Fruit fly (Drosophila melanogaster) whole organism, embryonic: ENCODE results near the gene ppk17.

ENCODE experiments used
- ATbp ChIP-seq: fragments of 200-800 bp; sonication (Bioruptor generic); optimal IDR thresholded peaks from 2 replicates; lab custom pipeline; 2017; ENCODE audit warnings: missing biosample characterization, mild to moderate bottlenecking, missing genetic modification characterization, missing genetic modification reagents
- CG10267 ChIP-seq: fragments of 200-800 bp; sonication (Bioruptor generic); optimal IDR thresholded peaks from 2 replicates; lab custom pipeline; 2018; ENCODE audit warnings: missing biosample characterization, mild to moderate bottlenecking, missing genetic modification characterization, moderate library complexity
- CG12155 ChIP-seq: fragments of 200-800 bp; sonication (Bioruptor generic); optimal IDR thresholded peaks from 3 replicates; lab custom pipeline; 2016; ENCODE audit warnings: missing biosample characterization, missing genetic modification characterization
- CG1233 ChIP-seq: fragments of 200-800 bp; sonication (Bioruptor generic); optimal IDR thresholded peaks from 4 replicates; lab custom pipeline; 2018; ENCODE audit warnings: missing biosample characterization, mild to moderate bottlenecking, missing genetic modification characterization
- CG13424 ChIP-seq: fragments of 200-800 bp; sonication (Bioruptor generic); optimal IDR thresholded peaks from 2 replicates; lab custom pipeline; 2019; ENCODE audit warnings: missing biosample characterization, mild to moderate bottlenecking, missing genetic modification characterization, moderate library complexity
- CG13624 ChIP-seq: fragments of 200-800 bp; sonication (Bioruptor generic); optimal IDR thresholded peaks from 2 replicates; lab custom pipeline; 2016; ENCODE audit warnings: missing biosample characterization, missing genetic modification characterization
- CG14014 ChIP-seq: fragments of 200-800 bp; sonication (Bioruptor generic); IDR thresholded peaks from 2 replicates; pipeline ENCODE4 v1.3.6; 2022; ENCODE audit warnings: missing biosample characterization, missing genetic modification characterization
- CG16815 ChIP-seq: fragments of 200-800 bp; sonication (Bioruptor generic); optimal IDR thresholded peaks from 3 replicates; lab custom pipeline; 2017; ENCODE audit warnings: missing biosample characterization, mild to moderate bottlenecking, missing genetic modification characterization
- CG18262 ChIP-seq: fragments of 200-800 bp; optimal IDR thresholded peaks from 3 replicates; lab custom pipeline; 2019; ENCODE audit warnings: missing biosample characterization, mild to moderate bottlenecking, missing genetic modification characterization, moderate library complexity
- CG33557 ChIP-seq: fragments of 200-800 bp; sonication (Bioruptor generic); optimal IDR thresholded peaks from 2 replicates; lab custom pipeline; 2019; ENCODE audit warnings: missing biosample characterization, mild to moderate bottlenecking, missing genetic modification characterization, moderate library complexity
- CG3726 ChIP-seq: fragments of 200-800 bp; sonication (Bioruptor generic); IDR thresholded peaks from 3 replicates; pipeline ENCODE4, ENCODE4 v1.3.6; 2022; ENCODE audit warnings: missing biosample characterization, missing genetic modification characterization
- CG4730 ChIP-seq: fragments of 200-800 bp; sonication (Bioruptor generic); IDR thresholded peaks from 2 replicates; pipeline ENCODE4 v1.3.6; 2022; ENCODE audit warnings: missing biosample characterization, missing genetic modification characterization
- CG4820 ChIP-seq: fragments of 200-800 bp; sonication (Bioruptor generic); optimal IDR thresholded peaks from 3 replicates; lab custom pipeline; 2016; ENCODE audit warnings: missing biosample characterization, missing genetic modification characterization
- CG5180 ChIP-seq: fragments of 200-800 bp; sonication (Bioruptor generic); optimal IDR thresholded peaks from 3 replicates; lab custom pipeline; 2017; ENCODE audit warnings: missing biosample characterization, missing genetic modification characterization, mild to moderate bottlenecking, moderate library complexity, missing genetic modification reagents
- CG7556 ChIP-seq: fragments of 200-800 bp; sonication (Bioruptor generic); optimal IDR thresholded peaks from 2 replicates; lab custom pipeline; 2017; ENCODE audit warnings: missing biosample characterization, mild to moderate bottlenecking, missing genetic modification characterization
- CG8281 ChIP-seq: fragments of 200-800 bp; sonication (Bioruptor generic); optimal IDR thresholded peaks from 2 replicates; lab custom pipeline; 2018; ENCODE audit warnings: missing biosample characterization, mild to moderate bottlenecking, missing genetic modification characterization, moderate library complexity
- Ets65A ChIP-seq: fragments of 200-800 bp; sonication (Bioruptor generic); peaks from one replicate; lab custom pipeline; 2016; ENCODE audit warnings: missing biosample characterization, missing genetic modification characterization
- H15 ChIP-seq: fragments of 200-800 bp; sonication (Bioruptor generic); IDR thresholded peaks from 3 replicates; pipeline ENCODE4 v1.3.6; 2022; ENCODE audit warnings: missing biosample characterization, missing genetic modification characterization
- Hr78 ChIP-seq, 2 experiments: fragments of 200-800 bp in 1 of 2; fragments of >200 bp in 1 of 2; sonication (Bioruptor generic) in 1 of 2; optimal IDR thresholded peaks; 2 replicates each; lab custom pipeline; 2017 to 2019; ENCODE audit warnings: missing biosample characterization in 2 of 2, missing genetic modification characterization in 2 of 2, mild to moderate bottlenecking in 1 of 2, moderate library complexity in 1 of 2
- NC2α ChIP-seq: fragments of 200-800 bp; sonication (Bioruptor generic); optimal IDR thresholded peaks from 2 replicates; lab custom pipeline; 2016; ENCODE audit warnings: missing biosample characterization, missing genetic modification characterization
- Scr ChIP-seq: fragments of 200-800 bp; sonication (Bioruptor generic); IDR thresholded peaks from 2 replicates; pipeline ENCODE4 v1.3.6; 2022; ENCODE audit warnings: missing biosample characterization, missing genetic modification characterization; ENCODE audit not compliant: partially characterized antibody
- Ssrp ChIP-seq: fragments of 200-800 bp; sonication (Bioruptor generic); optimal IDR thresholded peaks from 2 replicates; lab custom pipeline; 2018; ENCODE audit warnings: missing biosample characterization, mild to moderate bottlenecking, missing genetic modification characterization, moderate library complexity
- Usf ChIP-seq: fragments of 200-800 bp; sonication (Bioruptor generic); optimal IDR thresholded peaks from 2 replicates; lab custom pipeline; 2017; ENCODE audit warnings: missing genotype, missing biosample characterization, missing genetic modification characterization
- Vsx1 ChIP-seq: fragments of 200-800 bp; sonication (Bioruptor generic); optimal IDR thresholded peaks from 2 replicates; lab custom pipeline; 2017; ENCODE audit warnings: missing biosample characterization, mild to moderate bottlenecking, missing genetic modification characterization, missing genetic modification reagents
- Xrp1 ChIP-seq: fragments of 200-800 bp; sonication (Bioruptor generic); IDR thresholded peaks from 2 replicates; pipeline ENCODE4 v1.3.6; 2022; ENCODE audit warnings: missing biosample characterization, missing genetic modification characterization
- br ChIP-seq: fragments of >200 bp; optimal IDR thresholded peaks from 2 replicates; lab custom pipeline; 2017
- chn ChIP-seq: fragments of 200-800 bp; sonication (Bioruptor generic); optimal IDR thresholded peaks from 2 replicates; lab custom pipeline; 2016; ENCODE audit warnings: missing biosample characterization, missing genetic modification characterization
- crc ChIP-seq: fragments of 200-800 bp; sonication (Bioruptor generic); optimal IDR thresholded peaks from 2 replicates; lab custom pipeline; 2016; ENCODE audit warnings: missing biosample characterization, missing genetic modification characterization
- crol ChIP-seq: fragments of 200-800 bp; sonication (Bioruptor generic); IDR thresholded peaks from 2 replicates; pipeline ENCODE4 v1.3.6; 2022; ENCODE audit warnings: missing biosample characterization, missing genetic modification characterization
- esg ChIP-seq: fragments of 200-800 bp; sonication (Bioruptor generic); conservative IDR thresholded peaks from 2 replicates; pipeline ENCODE4 v1.3.6; 2022; ENCODE audit warnings: missing biosample characterization, missing genetic modification characterization
- fd102C ChIP-seq: fragments of 200-800 bp; sonication (Bioruptor generic); optimal IDR thresholded peaks from 2 replicates; lab custom pipeline; 2018; ENCODE audit warnings: missing biosample characterization, mild to moderate bottlenecking, missing genetic modification characterization, moderate library complexity
- ftz-f1 ChIP-seq: fragments of 200-800 bp; sonication (Bioruptor generic); optimal IDR thresholded peaks from 2 replicates; lab custom pipeline; 2016; ENCODE audit warnings: missing biosample characterization, missing genetic modification characterization
- grau ChIP-seq: fragments of 200-800 bp; optimal IDR thresholded peaks from 3 replicates; lab custom pipeline; 2019; ENCODE audit warnings: missing biosample characterization, mild to moderate bottlenecking, missing genetic modification characterization, moderate library complexity
- gro ChIP-seq: fragments of 200-800 bp; sonication (Bioruptor generic); optimal IDR thresholded peaks from 2 replicates; lab custom pipeline; 2016; ENCODE audit warnings: missing biosample characterization, missing genetic modification characterization
- hb ChIP-seq: fragments of 200-800 bp; sonication (Bioruptor generic); IDR thresholded peaks from 3 replicates; pipeline ENCODE4 v1.3.6; 2022; ENCODE audit warnings: missing biosample characterization, missing genetic modification characterization; ENCODE audit not compliant: partially characterized antibody
- lilli ChIP-seq: fragments of 200-800 bp; sonication (Bioruptor generic); optimal IDR thresholded peaks from 3 replicates; lab custom pipeline; 2016; ENCODE audit warnings: missing biosample characterization, missing genetic modification characterization
- mam ChIP-seq: fragments of 200-800 bp; sonication (Bioruptor generic); optimal IDR thresholded peaks from 3 replicates; lab custom pipeline; 2016; ENCODE audit warnings: missing biosample characterization, missing genetic modification characterization
- onecut ChIP-seq: fragments of 200-800 bp; sonication (Bioruptor generic); IDR thresholded peaks from 2 replicates; pipeline ENCODE4 v1.3.6; 2022; ENCODE audit warnings: missing biosample characterization, missing genetic modification characterization
- phol ChIP-seq: fragments of 200-800 bp; sonication (Bioruptor generic); optimal IDR thresholded peaks from 3 replicates; lab custom pipeline; 2018; ENCODE audit warnings: missing biosample characterization, mild to moderate bottlenecking, missing genetic modification characterization, moderate library complexity
- pita ChIP-seq: fragments of 200-800 bp; sonication (Bioruptor generic); optimal IDR thresholded peaks from 2 replicates; lab custom pipeline; 2017; ENCODE audit warnings: missing biosample characterization, mild to moderate bottlenecking, missing genetic modification characterization
- run ChIP-seq: fragments of 200-800 bp; sonication (Bioruptor generic); optimal IDR thresholded peaks from 3 replicates; lab custom pipeline; 2018; ENCODE audit warnings: missing biosample characterization, mild to moderate bottlenecking, missing genetic modification characterization
- schlank ChIP-seq: fragments of 200-800 bp; sonication (Bioruptor generic); optimal IDR thresholded peaks from 2 replicates; lab custom pipeline; 2018; ENCODE audit warnings: missing biosample characterization, mild to moderate bottlenecking, missing genetic modification characterization
- scrt ChIP-seq: fragments of 200-800 bp; sonication (Bioruptor generic); optimal IDR thresholded peaks from 2 replicates; lab custom pipeline; 2018; ENCODE audit warnings: missing biosample characterization, mild to moderate bottlenecking, missing genetic modification characterization, moderate library complexity
- sens-2 ChIP-seq: fragments of 200-800 bp; sonication (Bioruptor generic); IDR thresholded peaks from 2 replicates; pipeline ENCODE4 v1.3.6; 2022; ENCODE audit warnings: missing biosample characterization, missing genetic modification characterization
- slou ChIP-seq: fragments of 200-800 bp; sonication (Bioruptor generic); optimal IDR thresholded peaks from 3 replicates; lab custom pipeline; 2016; ENCODE audit warnings: missing biosample characterization, missing genetic modification characterization
- sr ChIP-seq: fragments of 200-800 bp; sonication (Bioruptor generic); IDR thresholded peaks from 3 replicates; pipeline ENCODE4 v1.3.6; 2022; ENCODE audit warnings: missing biosample characterization, missing genetic modification characterization
- tup ChIP-seq: fragments of 200-800 bp; sonication (Bioruptor generic); optimal IDR thresholded peaks from 2 replicates; lab custom pipeline; 2016; ENCODE audit warnings: missing biosample characterization, mild to moderate bottlenecking, missing genetic modification characterization, moderate library complexity
- zen ChIP-seq: fragments of 200-800 bp; sonication (Bioruptor generic); optimal IDR thresholded peaks from 3 replicates; lab custom pipeline; 2018; ENCODE audit warnings: missing biosample characterization, mild to moderate bottlenecking, missing genetic modification characterization, moderate library complexity
- zf30C ChIP-seq: fragments of 200-800 bp; sonication (Bioruptor generic); optimal IDR thresholded peaks from 3 replicates; lab custom pipeline; 2018; ENCODE audit warnings: missing biosample characterization, mild to moderate bottlenecking, missing genetic modification characterization
- zfh2 ChIP-seq: fragments of 200-800 bp; sonication (Bioruptor generic); optimal IDR thresholded peaks from 2 replicates; lab custom pipeline; 2016; ENCODE audit warnings: missing biosample characterization, missing genetic modification characterization

ppk17 gene

dm6 chr2L:16743055-16743805 is 17.1 kb downstream of the ppk17 start, which contains the start of the genes LSm7 and BuGZ (continued):
- TF ChIP-seq CG4820 (GFP tag; lab: Kevin White, UChicago) (peak; percentile 23), mam (GFP tag; lab: Kevin White, UChicago) (no peak), Vsx1 (no peak), CG7556 (GFP tag; lab: Kevin White, UChicago) (no peak), ftz-f1 (GFP tag; lab: Kevin White, UChicago) (no peak), hb (GFP tag; lab: Robert Waterston, UW) (no peak), lilli (GFP tag; lab: Kevin White, UChicago) (peak; percentile 8), fd102C (GFP tag; lab: Kevin White, UChicago) (peak; percentile 35), sens-2 (no peak), br (lab: Kevin White, UChicago) (no peak), CG13624 (GFP tag; lab: Kevin White, UChicago) (peak; percentile 34), chn (GFP tag; lab: Kevin White, UChicago) (peak; percentile 10), phol (peak; percentile 99), Hr78 (GFP tag; optimal IDR thresholded peaks at IDR 0.05; lab: Kevin White, UChicago) (no peak), tup (GFP tag; lab: Kevin White, UChicago) (no peak), grau (no peak), zen (tag; lab: Kevin White, UChicago) (peak; percentile 68), onecut (GFP tag; lab: Robert Waterston, UW) (peak; percentile 70; the same call in 1 of the 2 replicates), CG5180 (GFP tag; lab: Kevin White, UChicago) (no peak), CG1233 (GFP tag; lab: Kevin White, UChicago) (peak; percentile 25), CG8281 (tag; lab: Kevin White, UChicago) (no peak), zf30C (GFP tag; lab: Kevin White, UChicago) (no peak), pita (GFP tag; lab: Kevin White, UChicago) (no peak), sr (GFP tag; lab: Robert Waterston, UW) (no peak), CG12155 (GFP tag; lab: Kevin White, UChicago) (peak; percentile 11), run (no peak), slou (peak; percentile 23), schlank (tag; lab: Kevin White, UChicago) (no peak), Usf (GFP tag; lab: Kevin White, UChicago) (no peak), scrt (GFP tag; lab: Kevin White, UChicago) (no peak), CG13424 (tag; lab: Kevin White, UChicago) (peak; percentile 57), Scr (GFP tag; lab: Robert Waterston, UW) (peak; percentile 75), CG33557 (GFP tag; lab: Kevin White, UChicago) (peak; percentile 42), Ets65A (peak; percentile 69), H15 (0 out of 3 replicates have a peak, but pooled peaks have one; percentile 12), CG18262 (tag; lab: Kevin White, UChicago) (peak; percentile 63), CG14014 (GFP tag; lab: Robert Waterston, UW) (no peak), Xrp1 (peak; percentile 31; the same call in 1 of the 2 replicates), CG4730 (no peak), Ssrp (tag; lab: Kevin White, UChicago) (no peak), gro (no peak), crol (GFP tag; lab: Robert Waterston, UW) (no peak), esg (GFP tag; lab: Robert Waterston, UW) (no peak), crc (GFP tag; lab: Kevin White, UChicago) (no peak), NC2α (GFP tag; lab: Kevin White, UChicago) (no peak), CG16815 (GFP tag; lab: Kevin White, UChicago) (no peak), CG10267 (tag; lab: Kevin White, UChicago) (peak; percentile 64), ATbp (no peak), zfh2 (GFP tag; lab: Kevin White, UChicago) (no peak), CG3726 (GFP tag; lab: Robert Waterston, UW) (no peak)
